Fruit fly (Drosophila melanogaster): ENCODE measurements around the gene CG17192.

Gene CG17192

dm6 chr3R:26982106-26982505 is 36.0 kb downstream of the CG17192 start:
- TF ChIP-seq psq (optimal IDR thresholded peaks at IDR 0.05) (no peak), Dll (optimal IDR thresholded peaks at IDR 0.05) (no peak), pan (optimal IDR thresholded peaks at IDR 0.05) (no peak), CG8478 (optimal IDR thresholded peaks at IDR 0.05) (no peak), usp (GFP tag; optimal IDR thresholded peaks at IDR 0.05) (no peak), EcR (GFP tag; optimal IDR thresholded peaks at IDR 0.05) (no peak)

- TF ChIP-seq EcR (GFP tag; optimal IDR thresholded peaks at IDR 0.05) (no peak), Dll (optimal IDR thresholded peaks at IDR 0.05) (no peak), pan (optimal IDR thresholded peaks at IDR 0.05) (no peak), usp (GFP tag; optimal IDR thresholded peaks at IDR 0.05) (no peak), psq (optimal IDR thresholded peaks at IDR 0.05) (no peak), CG8478 (optimal IDR thresholded peaks at IDR 0.05) (no peak)
Measured at dm6 chr3R:26980282-26980691, 37.8 kb downstream of the CG17192 start.

- TF ChIP-seq EcR (GFP tag; optimal IDR thresholded peaks at IDR 0.05) (no peak), Dll (optimal IDR thresholded peaks at IDR 0.05) (no peak), CG8478 (optimal IDR thresholded peaks at IDR 0.05) (no peak), pan (optimal IDR thresholded peaks at IDR 0.05) (no peak), psq (optimal IDR thresholded peaks at IDR 0.05) (no peak), usp (GFP tag; optimal IDR thresholded peaks at IDR 0.05) (no peak)
Measured at dm6 chr3R:26978241-26978640, 39.8 kb downstream of the CG17192 start, which contains the start of the genes CG14253 and CG46313. Gene CG14253 (plus strand): TSS chr3R:26978541. Gene CG46313 (plus strand): TSS chr3R:26978541.

dm6 chr3R:26969743-26970142 is 48.3 kb downstream of the CG17192 start:
- TF ChIP-seq EcR (GFP tag; optimal IDR thresholded peaks at IDR 0.05) (no peak), CG8478 (optimal IDR thresholded peaks at IDR 0.05) (no peak), usp (GFP tag; optimal IDR thresholded peaks at IDR 0.05) (no peak), Dll (optimal IDR thresholded peaks at IDR 0.05) (no peak), psq (optimal IDR thresholded peaks at IDR 0.05) (no peak), pan (optimal IDR thresholded peaks at IDR 0.05) (no peak)

dm6 chr3R:26968823-26969638 is 49.1 kb downstream of the CG17192 start:
- TF ChIP-seq Dll (optimal IDR thresholded peaks at IDR 0.05) (no peak), EcR (GFP tag; optimal IDR thresholded peaks at IDR 0.05) (peak in 1 of 2 experiments; percentile 75)

- TF ChIP-seq CG8478 (optimal IDR thresholded peaks at IDR 0.05) (no peak), psq (optimal IDR thresholded peaks at IDR 0.05) (no peak), EcR (GFP tag; optimal IDR thresholded peaks at IDR 0.05) (no peak), pan (optimal IDR thresholded peaks at IDR 0.05) (no peak), Dll (optimal IDR thresholded peaks at IDR 0.05) (no peak), usp (GFP tag; optimal IDR thresholded peaks at IDR 0.05) (no peak)
Measured at dm6 chr3R:26968313-26968605, 49.8 kb downstream of the CG17192 start.

dm6 chr3R:26967587-26968312 is 50.3 kb downstream of the CG17192 start:
- TF ChIP-seq CG8478 (optimal IDR thresholded peaks at IDR 0.05) (no peak), usp (GFP tag; optimal IDR thresholded peaks at IDR 0.05) (no peak), psq (optimal IDR thresholded peaks at IDR 0.05) (no peak), pan (optimal IDR thresholded peaks at IDR 0.05) (no peak), Dll (optimal IDR thresholded peaks at IDR 0.05) (no peak), EcR (GFP tag; optimal IDR thresholded peaks at IDR 0.05) (no peak)

Data from whole organism.